Fruit fly (Drosophila melanogaster): ENCODE data around the gene cana.

DNA sequence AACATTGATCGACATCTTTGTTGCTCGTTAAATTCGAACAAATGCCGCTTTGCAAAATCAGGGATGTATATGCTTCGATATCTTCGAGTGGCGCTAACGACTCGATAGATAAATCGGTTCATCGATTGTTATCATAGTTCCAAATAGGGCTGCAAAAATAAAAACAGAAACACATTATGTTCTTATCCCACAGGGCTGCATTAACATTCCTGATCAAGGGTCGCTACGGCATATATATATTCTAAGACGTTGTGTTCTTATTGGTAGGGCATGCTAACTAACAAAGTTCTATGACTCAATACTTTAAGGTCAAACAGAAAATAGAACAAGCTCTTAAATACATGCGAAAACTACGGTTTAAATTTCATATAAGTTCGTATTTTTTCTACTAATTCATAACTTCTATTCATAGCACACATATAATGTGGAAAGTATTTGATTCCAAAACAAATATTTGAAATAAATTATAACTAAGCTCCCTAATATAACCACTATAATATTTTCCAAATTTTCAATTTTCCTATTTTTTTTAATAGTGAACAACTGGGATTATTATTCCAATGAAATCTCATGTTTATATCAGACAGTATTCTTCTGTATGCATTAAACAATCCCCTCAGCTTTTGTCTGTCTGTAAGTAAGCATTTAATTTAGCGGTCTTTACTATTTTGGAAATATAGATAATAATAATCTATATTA lies 498 bp upstream of the cana start, which contains the start of gene cmet:
- no peak for TF ChIP-seq CG13204 (GFP tag; optimal IDR thresholded peaks at IDR 0.05)
- TF ChIP-seq CG14655 (GFP tag; optimal IDR thresholded peaks at IDR 0.05): no peak

All from whole organism, pupa.